Worm (Caenorhabditis elegans): ENCODE results near the gene C01F6.14.
"Not testable (repeated sequence)": the region's sequence is repeated elsewhere in the genome, so short reads cannot be mapped to it uniquely, and the experiment has no call there.

The C01F6.14 gene

ce11 chrIV:9069703-9070102 is 34.2 kb downstream of the C01F6.14 start, which contains the start of gene nhr-11:
TSS of gene nhr-11 (plus strand) at chrIV:9070003.
- TF ChIP-seq mcd-1 (GFP tag; IDR thresholded peaks at IDR 0.05) (no peak), Y95B8A.8 (GFP tag; IDR thresholded peaks at IDR 0.05) (no peak), snpc-3.4 (tag; optimal IDR thresholded peaks at IDR 0.05) (no peak), pha-4 (tag; optimal IDR thresholded peaks at IDR 0.05) (no peak), lin-26 (GFP tag; IDR thresholded peaks at IDR 0.05) (no peak), ztf-18 (tag; optimal IDR thresholded peaks at IDR 0.05) (no peak), chd-7 (tag; optimal IDR thresholded peaks at IDR 0.05) (no peak), Y53G8AR.9 (GFP tag; conservative IDR thresholded peaks at IDR 0.05) (no peak), zim-3 (tag; optimal IDR thresholded peaks at IDR 0.05) (no peak), ceh-58 (GFP tag; IDR thresholded peaks at IDR 0.05) (no peak), nhr-90 (tag; optimal IDR thresholded peaks at IDR 0.05) (no peak), B0336.3 (GFP tag; IDR thresholded peaks at IDR 0.05) (no peak), tbx-9 (tag; optimal IDR thresholded peaks at IDR 0.05; ENCODE audit: borderline replicate concordance) (no peak), hsf-1 (GFP tag; IDR thresholded peaks at IDR 0.05) (no peak), zfh-2 (GFP tag; conservative IDR thresholded peaks at IDR 0.05) (no peak), attf-3 (GFP tag; conservative IDR thresholded peaks at IDR 0.05) (no peak)

ce11 chrIV:9067277-9068197 is 36.4 kb downstream of the C01F6.14 start:
- 0 out of 2 replicates have a peak, but pooled peaks have one; percentile 14 for TF ChIP-seq ceh-91 (GFP tag; IDR thresholded peaks at IDR 0.05)
- TF ChIP-seq hmg-20 (GFP tag; IDR thresholded peaks at IDR 0.05) = 0 out of 2 replicates have a peak, but pooled peaks have one; percentile 6
- peak; percentile 98 for TF ChIP-seq hsf-1 (GFP tag; IDR thresholded peaks at IDR 0.05)
- TF ChIP-seq pbrm-1 (GFP tag; IDR thresholded peaks at IDR 0.05) = peak; percentile 91
- TF ChIP-seq snpc-1.1 (tag; optimal IDR thresholded peaks at IDR 0.05; ENCODE audit: insufficient read depth) = peak; percentile 55
- peak; percentile 51 for TF ChIP-seq D2030.7 (GFP tag; IDR thresholded peaks at IDR 0.05)
- peak; percentile 20 for TF ChIP-seq efl-1 (GFP tag; optimal IDR thresholded peaks at IDR 0.05)
- 0 out of 2 replicates have a peak, but pooled peaks have one; percentile 20 for TF ChIP-seq nfyb-1 (GFP tag; IDR thresholded peaks at IDR 0.05)
- TF ChIP-seq attf-6 (GFP tag; IDR thresholded peaks at IDR 0.05) = peak; percentile 92
- not testable (repeated sequence) for TF ChIP-seq snpc-4 (GFP tag; optimal IDR thresholded peaks at IDR 0.05); rpc-1 (tag; optimal IDR thresholded peaks at IDR 0.05)
- TF ChIP-seq snpc-4 (tag; optimal IDR thresholded peaks at IDR 0.05) = peak in 3 of 4 experiments; percentile 51 to 88 (median 61)
- peak; percentile 19; the same call in 1 of the 2 replicates for TF ChIP-seq rcor-1 (GFP tag; IDR thresholded peaks at IDR 0.05)
- TF ChIP-seq B0336.3 (GFP tag; IDR thresholded peaks at IDR 0.05) = 0 out of 2 replicates have a peak, but pooled peaks have one; percentile 26
- peak; percentile 27 for TF ChIP-seq rpc-1 (optimal IDR thresholded peaks at IDR 0.05)
- TF ChIP-seq madf-3 (GFP tag; IDR thresholded peaks at IDR 0.05) = 0 out of 2 replicates have a peak, but pooled peaks have one; percentile 14
- TF ChIP-seq F49E8.2 (tag; optimal IDR thresholded peaks at IDR 0.05; ENCODE audit: insufficient read depth) = peak; percentile 7
- TF ChIP-seq Y79H2A.3 (GFP tag; conservative IDR thresholded peaks at IDR 0.05) = 0 out of 2 replicates have a peak, but pooled peaks have one; percentile 9
- peak; percentile 70 for TF ChIP-seq dox-1 (GFP tag; IDR thresholded peaks at IDR 0.05)
- peak; percentile 15 for TF ChIP-seq tbp1 (GFP tag; optimal IDR thresholded peaks at IDR 0.05)
- TF ChIP-seq egrh-3 (GFP tag; IDR thresholded peaks at IDR 0.05) = peak; percentile 17; the same call in 1 of the 2 replicates
- TF ChIP-seq Y95B8A.8 (GFP tag; IDR thresholded peaks at IDR 0.05) = 0 out of 2 replicates have a peak, but pooled peaks have one; percentile 55
- TF ChIP-seq F33H1.4 (GFP tag; IDR thresholded peaks at IDR 0.05) = peak; percentile 68
- peak; percentile 65 for TF ChIP-seq hmg-1.2 (GFP tag; IDR thresholded peaks at IDR 0.05)
- peak; percentile 74 for TF ChIP-seq lin-54 (GFP tag; optimal IDR thresholded peaks at IDR 0.05)
- peak; percentile 49 for TF ChIP-seq madf-6 (GFP tag; IDR thresholded peaks at IDR 0.05)
- peak; percentile 26 for TF ChIP-seq lsl-1 (GFP tag; optimal IDR thresholded peaks at IDR 0.05)
- peak; percentile 13; the same call in 1 of the 2 replicates for TF ChIP-seq ztf-28 (GFP tag; IDR thresholded peaks at IDR 0.05)

All from whole organism, young adult.